Fruit fly (Drosophila melanogaster) Kc167 (cell line): Measurements from ENCODE around the gene CdGAPr.

Experiments
- Myc ChIP-seq: fragments of >200 bp; optimal IDR thresholded peaks from 2 replicates; lab custom pipeline; 2017; ENCODE audit warnings: missing external identifiers
- Sin3A ChIP-seq: fragments of >200 bp; optimal IDR thresholded peaks from 2 replicates; lab custom pipeline; 2018; ENCODE audit warnings: missing external identifiers
- h ChIP-seq: fragments of >200 bp; optimal IDR thresholded peaks from 3 replicates; lab custom pipeline; 2018; ENCODE audit warnings: missing external identifiers
- insv ChIP-seq: fragments of >200 bp; optimal IDR thresholded peaks from 3 replicates; lab custom pipeline; 2018; ENCODE audit warnings: missing external identifiers
- psq ChIP-seq: fragments of >200 bp; optimal IDR thresholded peaks from 2 replicates; lab custom pipeline; 2017; ENCODE audit warnings: missing external identifiers
- ttk ChIP-seq: sonication (Bioruptor generic); optimal IDR thresholded peaks from 2 replicates; lab custom pipeline; 2017; ENCODE audit warnings: missing external identifiers

dm6 chr2L:19755015-19755414 is 36.7 kb downstream of the CdGAPr start:
- TF ChIP-seq h (lab: Kevin White, UChicago) (no peak), Myc (lab: Kevin White, UChicago) (no peak), psq (lab: Kevin White, UChicago) (no peak), Sin3A (lab: Kevin White, UChicago) (no peak), insv (lab: Kevin White, UChicago) (no peak), ttk (lab: Kevin White, UChicago) (no peak)
